Fruit fly (Drosophila melanogaster) whole organism, embryonic: ENCODE results near the gene CG4009.

Experiments
- Aef1 ChIP-seq: fragments of 200-800 bp; sonication (Bioruptor generic); IDR thresholded peaks from 3 replicates; pipeline ENCODE4 v1.3.6; 2022; ENCODE audit warnings: missing biosample characterization, missing genetic modification characterization
- CG11723 ChIP-seq: fragments of 200-800 bp; sonication (Bioruptor generic); optimal IDR thresholded peaks from 2 replicates; lab custom pipeline; 2017; ENCODE audit warnings: missing biosample characterization, mild to moderate bottlenecking, missing genetic modification characterization
- CG1233 ChIP-seq: fragments of 200-800 bp; sonication (Bioruptor generic); optimal IDR thresholded peaks from 4 replicates; lab custom pipeline; 2018; ENCODE audit warnings: missing biosample characterization, mild to moderate bottlenecking, missing genetic modification characterization
- CG12391 ChIP-seq: fragments of 200-800 bp; sonication (Bioruptor generic); optimal IDR thresholded peaks from 3 replicates; lab custom pipeline; 2018; ENCODE audit warnings: missing biosample characterization, mild to moderate bottlenecking, missing genetic modification characterization, moderate library complexity
- CG13287 ChIP-seq: fragments of 200-800 bp; sonication (Bioruptor generic); IDR thresholded peaks from 2 replicates; pipeline ENCODE4 v1.3.6; 2022; ENCODE audit warnings: missing biosample characterization, missing genetic modification characterization; ENCODE audit not compliant: partially characterized antibody
- CG15479 ChIP-seq: fragments of 200-800 bp; sonication (Bioruptor generic); optimal IDR thresholded peaks from 3 replicates; lab custom pipeline; 2019; ENCODE audit warnings: missing biosample characterization, mild to moderate bottlenecking, missing genetic modification characterization, moderate library complexity
- CG17385 ChIP-seq: fragments of 200-800 bp; sonication (Bioruptor generic); optimal IDR thresholded peaks from 3 replicates; lab custom pipeline; 2018; ENCODE audit warnings: missing biosample characterization, mild to moderate bottlenecking, missing genetic modification characterization
- CG2678 ChIP-seq: fragments of 200-800 bp; sonication (Bioruptor generic); optimal IDR thresholded peaks from 3 replicates; lab custom pipeline; 2019; ENCODE audit warnings: missing biosample characterization, mild to moderate bottlenecking, missing genetic modification characterization, moderate library complexity
- CG2712 ChIP-seq: fragments of 200-800 bp; optimal IDR thresholded peaks from 3 replicates; lab custom pipeline; 2019; ENCODE audit warnings: missing biosample characterization, mild to moderate bottlenecking, missing genetic modification characterization, moderate library complexity
- CG32532 ChIP-seq: fragments of 200-800 bp; sonication (Bioruptor generic); IDR thresholded peaks from 2 replicates; pipeline ENCODE4 v1.3.6; 2022; ENCODE audit warnings: missing biosample characterization, missing genetic modification characterization
- CG5180 ChIP-seq: fragments of 200-800 bp; sonication (Bioruptor generic); optimal IDR thresholded peaks from 3 replicates; lab custom pipeline; 2017; ENCODE audit warnings: missing biosample characterization, missing genetic modification characterization, mild to moderate bottlenecking, moderate library complexity, missing genetic modification reagents
- CG7271 ChIP-seq: fragments of 200-800 bp; sonication (Bioruptor generic); optimal IDR thresholded peaks from 2 replicates; lab custom pipeline; 2018; ENCODE audit warnings: missing biosample characterization, mild to moderate bottlenecking, missing genetic modification characterization, moderate library complexity
- CG7745 ChIP-seq: fragments of 200-800 bp; sonication (Bioruptor generic); optimal IDR thresholded peaks from 2 replicates; lab custom pipeline; 2018; ENCODE audit warnings: missing biosample characterization, mild to moderate bottlenecking, missing genetic modification characterization, moderate library complexity
- CG8478 ChIP-seq: fragments of >200 bp; optimal IDR thresholded peaks from 2 replicates; lab custom pipeline; 2018
- CG8924 ChIP-seq: fragments of 200-800 bp; optimal IDR thresholded peaks from 3 replicates; lab custom pipeline; 2019; ENCODE audit warnings: missing biosample characterization, mild to moderate bottlenecking, missing genetic modification characterization, moderate library complexity
- CHES-1-like ChIP-seq: fragments of 200-800 bp; sonication (Bioruptor generic); optimal IDR thresholded peaks from 2 replicates; lab custom pipeline; 2016; ENCODE audit warnings: missing biosample characterization, missing genetic modification characterization
- D19A ChIP-seq: fragments of 200-800 bp; optimal IDR thresholded peaks from 3 replicates; lab custom pipeline; 2019; ENCODE audit warnings: missing biosample characterization, mild to moderate bottlenecking, missing genetic modification characterization, moderate library complexity
- ERR ChIP-seq: fragments of 200-800 bp; sonication (Bioruptor generic); optimal IDR thresholded peaks from 2 replicates; lab custom pipeline; 2016; ENCODE audit warnings: missing biosample characterization, missing genetic modification characterization
- Ets65A ChIP-seq: fragments of 200-800 bp; sonication (Bioruptor generic); peaks from one replicate; lab custom pipeline; 2016; ENCODE audit warnings: missing biosample characterization, missing genetic modification characterization
- H2.0 ChIP-seq: fragments of 200-800 bp; sonication (Bioruptor generic); IDR thresholded peaks from 2 replicates; pipeline ENCODE4 v1.3.6; 2022; ENCODE audit warnings: missing biosample characterization, missing genetic modification characterization
- HHEX ChIP-seq: fragments of 200-800 bp; sonication (Bioruptor generic); optimal IDR thresholded peaks from 3 replicates; lab custom pipeline; 2017; ENCODE audit warnings: missing biosample characterization, mild to moderate bottlenecking, missing genetic modification characterization, missing genetic modification reagents
- HLHmδ ChIP-seq: fragments of 200-800 bp; sonication (Bioruptor generic); optimal IDR thresholded peaks from 2 replicates; lab custom pipeline; 2018; ENCODE audit warnings: missing biosample characterization, mild to moderate bottlenecking, missing genetic modification characterization, moderate library complexity
- HmgZ ChIP-seq: fragments of 200-800 bp; sonication (Bioruptor generic); optimal IDR thresholded peaks from 2 replicates; lab custom pipeline; 2018; ENCODE audit warnings: missing biosample characterization, mild to moderate bottlenecking, missing genetic modification characterization
- Hr51 ChIP-seq, 2 experiments: fragments of 200-800 bp; sonication (Bioruptor generic); optimal IDR thresholded peaks; 2 replicates in 1 of 2; 3 replicates in 1 of 2; lab custom pipeline; 2016 to 2018; ENCODE audit warnings: missing biosample characterization in 2 of 2, missing genetic modification characterization in 2 of 2, mild to moderate bottlenecking in 1 of 2, moderate library complexity in 1 of 2
- Lpt ChIP-seq: fragments of >200 bp; optimal IDR thresholded peaks from 2 replicates; lab custom pipeline; 2018; ENCODE audit warnings: missing biosample characterization, missing genetic modification characterization
- Nf-YB ChIP-seq: fragments of 200-800 bp; sonication (Bioruptor generic); optimal IDR thresholded peaks from 3 replicates; lab custom pipeline; 2019; ENCODE audit warnings: missing biosample characterization, mild to moderate bottlenecking, missing genetic modification characterization, moderate library complexity
- Pdp1 ChIP-seq, 2 experiments: fragments of 200-800 bp; sonication (Bioruptor generic); optimal IDR thresholded peaks; 3 replicates each; lab custom pipeline; 2016; ENCODE audit warnings: missing biosample characterization in 2 of 2, missing genetic modification characterization in 2 of 2, mild to moderate bottlenecking in 1 of 2, moderate library complexity in 1 of 2
- Rfx ChIP-seq: fragments of 200-800 bp; sonication (Bioruptor generic); IDR thresholded peaks from 2 replicates; pipeline ENCODE4 v1.3.6; 2022; ENCODE audit warnings: missing biosample characterization, missing genetic modification characterization
- Sry-β ChIP-seq: fragments of 200-800 bp; sonication (Bioruptor generic); optimal IDR thresholded peaks from 2 replicates; lab custom pipeline; 2018; ENCODE audit warnings: missing biosample characterization, mild to moderate bottlenecking, missing genetic modification characterization, moderate library complexity
- dpn ChIP-seq, 2 experiments: fragments of 200-800 bp; sonication (Bioruptor generic); optimal IDR thresholded peaks; 3 replicates each; lab custom pipeline; 2016; ENCODE audit warnings: missing biosample characterization in 2 of 2, missing genetic modification characterization in 2 of 2
- ftz-f1 ChIP-seq: fragments of 200-800 bp; sonication (Bioruptor generic); optimal IDR thresholded peaks from 2 replicates; lab custom pipeline; 2016; ENCODE audit warnings: missing biosample characterization, missing genetic modification characterization
- gcm ChIP-seq: fragments of 200-800 bp; sonication (Bioruptor generic); optimal IDR thresholded peaks from 2 replicates; lab custom pipeline; 2019; ENCODE audit warnings: missing biosample characterization, mild to moderate bottlenecking, missing genetic modification characterization, moderate library complexity
- gsb-n ChIP-seq: fragments of 200-800 bp; sonication (Bioruptor generic); optimal IDR thresholded peaks from 3 replicates; lab custom pipeline; 2018; ENCODE audit warnings: missing biosample characterization, mild to moderate bottlenecking, missing genetic modification characterization
- ham ChIP-seq: fragments of 200-800 bp; sonication (Bioruptor generic); IDR thresholded peaks from 2 replicates; pipeline ENCODE4 v1.3.6; 2022; ENCODE audit warnings: missing biosample characterization, missing genetic modification characterization
- hkb ChIP-seq, 2 experiments: fragments of 200-800 bp in 1 of 2; fragments of >200 bp in 1 of 2; sonication (Bioruptor generic) in 1 of 2; IDR thresholded peaks in 1 of 2; optimal IDR thresholded peaks in 1 of 2; 2 replicates each; pipeline versions ENCODE4 v1.3.6 to Lab custom; 2017 to 2022; ENCODE audit warnings: missing biosample characterization in 1 of 2, missing genetic modification characterization in 1 of 2
- kni ChIP-seq: fragments of 200-800 bp; sonication (Bioruptor generic); optimal IDR thresholded peaks from 3 replicates; lab custom pipeline; 2017; ENCODE audit warnings: mild to moderate bottlenecking, missing biosample characterization, missing genetic modification reagents, missing genetic modification characterization
- mirr ChIP-seq: fragments of 200-800 bp; sonication (Bioruptor generic); optimal IDR thresholded peaks from 3 replicates; lab custom pipeline; 2018; ENCODE audit warnings: missing biosample characterization, mild to moderate bottlenecking, missing genetic modification characterization
- nom ChIP-seq: fragments of 200-800 bp; sonication (Bioruptor generic); optimal IDR thresholded peaks from 2 replicates; lab custom pipeline; 2017; ENCODE audit warnings: missing biosample characterization, missing genetic modification characterization, mild to moderate bottlenecking, moderate library complexity, missing genetic modification reagents
- pan ChIP-seq, 4 experiments: fragments of >200 bp in 3 of 4; fragments of 200-800 bp in 1 of 4; sonication (Bioruptor generic) in 1 of 4; optimal IDR thresholded peaks in 3 of 4; IDR thresholded peaks in 1 of 4; 2 replicates each; pipeline versions ENCODE4 v1.3.6 to Lab custom; 2017 to 2022; ENCODE audit warnings: missing biosample characterization in 2 of 4, missing genetic modification characterization in 2 of 4, mixed read lengths in 1 of 4
- psq ChIP-seq: fragments of 200-800 bp; sonication (Bioruptor generic); optimal IDR thresholded peaks from 2 replicates; lab custom pipeline; 2017; ENCODE audit warnings: missing biosample characterization, missing genetic modification characterization
- run ChIP-seq: fragments of 200-800 bp; sonication (Bioruptor generic); optimal IDR thresholded peaks from 3 replicates; lab custom pipeline; 2018; ENCODE audit warnings: missing biosample characterization, mild to moderate bottlenecking, missing genetic modification characterization
- scrt ChIP-seq: fragments of 200-800 bp; sonication (Bioruptor generic); optimal IDR thresholded peaks from 2 replicates; lab custom pipeline; 2018; ENCODE audit warnings: missing biosample characterization, mild to moderate bottlenecking, missing genetic modification characterization, moderate library complexity
- sd ChIP-seq: fragments of 200-800 bp; sonication (Bioruptor generic); optimal IDR thresholded peaks from 3 replicates; lab custom pipeline; 2018; ENCODE audit warnings: missing biosample characterization, mild to moderate bottlenecking, missing genetic modification characterization, moderate library complexity
- shn ChIP-seq: fragments of 200-800 bp; sonication (Bioruptor generic); optimal IDR thresholded peaks from 3 replicates; lab custom pipeline; 2016; ENCODE audit warnings: missing biosample characterization, missing genetic modification characterization
- slbo ChIP-seq: fragments of 200-800 bp; sonication (Bioruptor generic); IDR thresholded peaks from 2 replicates; pipeline ENCODE4 v1.3.6; 2022; ENCODE audit warnings: missing biosample characterization, missing genetic modification characterization
- sqz ChIP-seq: fragments of 200-800 bp; sonication (Bioruptor generic); optimal IDR thresholded peaks from 3 replicates; lab custom pipeline; 2018; ENCODE audit warnings: missing biosample characterization, mild to moderate bottlenecking, missing genetic modification characterization
- vvl ChIP-seq: fragments of 200-800 bp; sonication (Bioruptor generic); IDR thresholded peaks from 2 replicates; pipeline ENCODE4 v1.3.6; 2022; ENCODE audit warnings: missing biosample characterization, missing genetic modification characterization

The CG4009 gene

DNA sequence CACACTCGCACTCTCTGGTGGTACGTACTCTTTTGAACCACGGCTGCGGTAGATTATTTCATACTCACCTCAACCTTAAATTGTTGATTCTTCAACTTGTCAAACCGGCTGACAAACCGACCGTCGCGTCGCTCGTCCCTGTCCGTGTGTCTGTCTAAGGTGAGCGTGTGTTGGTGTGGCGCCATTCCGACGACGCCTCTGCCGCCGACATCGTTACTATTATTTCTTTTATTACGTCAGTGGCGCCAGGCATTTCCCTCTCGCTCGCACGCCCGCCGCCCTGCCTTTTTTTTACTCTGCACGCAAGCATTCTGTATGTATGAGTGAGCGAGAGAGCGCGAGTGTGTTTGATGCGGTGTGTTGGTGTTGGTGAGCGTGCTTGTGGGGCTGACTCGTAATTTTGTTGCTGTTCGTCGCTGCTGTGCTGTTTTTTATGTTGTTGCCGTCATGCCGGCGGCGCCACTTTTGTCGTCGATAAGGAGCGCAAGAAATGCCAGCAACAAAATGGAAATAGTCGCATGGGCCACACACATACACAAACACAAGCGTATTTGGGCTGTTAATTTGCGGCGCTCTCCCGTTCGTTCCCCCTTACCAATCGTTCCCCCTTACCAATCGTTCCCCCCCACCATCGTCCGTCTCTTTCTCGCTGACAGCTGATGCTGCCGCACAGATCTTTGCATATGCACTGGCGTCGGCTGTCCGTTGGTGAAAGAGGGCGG lies 20.5 kb upstream of the CG4009 start (continued):
- TF ChIP-seq gcm (peak; percentile 53), Rfx (GFP tag; lab: Robert Waterston, UW) (peak; percentile 20; the same call in 1 of the 2 replicates), ERR (GFP tag; lab: Kevin White, UChicago) (peak; percentile 45), run (tag; lab: Kevin White, UChicago) (no peak), Sry-β (GFP tag; lab: Kevin White, UChicago) (no peak), CG15479 (GFP tag; lab: Kevin White, UChicago) (peak; percentile 45), Aef1 (GFP tag; lab: Robert Waterston, UW) (peak; percentile 76), pan (optimal IDR thresholded peaks at IDR 0.05; lab: Kevin White, UChicago) (no peak), pan (GFP tag; optimal IDR thresholded peaks at IDR 0.05 in 1 of 2, IDR thresholded peaks at IDR 0.05 in 1 of 2) (peak in 1 of 2 experiments; percentile 6), scrt (peak; percentile 77), mirr (peak; percentile 73), hkb (optimal IDR thresholded peaks at IDR 0.05; lab: Kevin White, UChicago) (no peak), hkb (GFP tag; IDR thresholded peaks at IDR 0.05; lab: Robert Waterston, UW) (peak; percentile 29; the same call in 1 of the 2 replicates), HHEX (no peak), H2.0 (no peak), dpn (GFP tag; optimal IDR thresholded peaks at IDR 0.05; lab: Kevin White, UChicago) (no peak), CHES-1-like (GFP tag; lab: Kevin White, UChicago) (peak; percentile 37), gsb-n (tag; lab: Kevin White, UChicago) (no peak), CG13287 (GFP tag; lab: Robert Waterston, UW) (peak; percentile 55), shn (GFP tag; lab: Kevin White, UChicago) (no peak), ftz-f1 (peak; percentile 86), sqz (GFP tag; lab: Kevin White, UChicago) (peak; percentile 100), CG1233 (GFP tag; lab: Kevin White, UChicago) (peak; percentile 16), kni (GFP tag; lab: Kevin White, UChicago) (peak; percentile 99), CG7745 (tag; lab: Kevin White, UChicago) (no peak), CG2712 (tag; lab: Kevin White, UChicago) (peak; percentile 9), ham (GFP tag; lab: Robert Waterston, UW) (no peak), vvl (GFP tag; lab: Robert Waterston, UW) (peak; percentile 42), Nf-YB (peak; percentile 62), CG17385 (GFP tag; lab: Kevin White, UChicago) (peak; percentile 30), CG8924 (tag; lab: Kevin White, UChicago) (peak; percentile 71), CG8478 (peak; percentile 93), Lpt (GFP tag; lab: Kevin White, UChicago) (peak; percentile 85), HLHmδ (GFP tag; lab: Kevin White, UChicago) (peak; percentile 64), D19A (tag; lab: Kevin White, UChicago) (no peak), CG7271 (tag; lab: Kevin White, UChicago) (no peak), Ets65A (GFP tag; lab: Kevin White, UChicago) (peak; percentile 31), nom (peak; percentile 76), CG32532 (GFP tag; lab: Robert Waterston, UW) (peak; percentile 12; the same call in 1 of the 2 replicates), CG5180 (GFP tag; lab: Kevin White, UChicago) (peak; percentile 85), psq (GFP tag; lab: Kevin White, UChicago) (no peak), HmgZ (tag; lab: Kevin White, UChicago) (peak; percentile 57), Hr51 (GFP tag; optimal IDR thresholded peaks at IDR 0.05; lab: Kevin White, UChicago) (peak in 1 of 2 experiments; percentile 70), Pdp1 (GFP tag; optimal IDR thresholded peaks at IDR 0.05; lab: Kevin White, UChicago) (peak in 1 of 2 experiments; percentile 99), CG2678 (tag; lab: Kevin White, UChicago) (peak; percentile 9), CG12391 (no peak), slbo (peak; percentile 13; the same call in 1 of the 2 replicates), CG11723 (GFP tag; lab: Kevin White, UChicago) (no peak), sd (peak; percentile 99)
